Fruit fly (Drosophila melanogaster): ENCODE results near the gene CG7914.

- no peak for TF ChIP-seq CG17806 (tag; optimal IDR thresholded peaks at IDR 0.05)
- no peak for TF ChIP-seq Pif1B (GFP tag; optimal IDR thresholded peaks at IDR 0.05)
- no peak for TF ChIP-seq fd96Ca (GFP tag; IDR thresholded peaks at IDR 0.05)
- TF ChIP-seq CG8159 (tag; optimal IDR thresholded peaks at IDR 0.05), result no peak
- TF ChIP-seq Pif1A (GFP tag; optimal IDR thresholded peaks at IDR 0.05), result no peak
- no peak for TF ChIP-seq Snoo (tag; optimal IDR thresholded peaks at IDR 0.05)
Observed at dm6 chrX:19183121-19183520, 10.1 kb downstream of the CG7914 start, which contains the start of gene CG33253.
